Worm (Caenorhabditis elegans) whole organism, early embryonic: Measurements from ENCODE around the gene icl-1.

Source experiments
- B0310.2 ChIP-seq: sonication (generic microtip); optimal IDR thresholded peaks from 2 replicates; lab custom pipeline; 2016; ENCODE audit warnings: mild to moderate bottlenecking, missing genetic modification characterization, missing compliant biosample characterization
- ama-1 ChIP-seq: fragments of 150-350 bp; optimal IDR thresholded peaks from 2 replicates; lab custom pipeline; 2014
- flt-1 ChIP-seq: fragments of 200-800 bp; sonication (Bioruptor generic); IDR thresholded peaks from 2 replicates; pipeline ENCODE4 v1.3.6; 2022; ENCODE audit warnings: missing genetic modification characterization, missing compliant biosample characterization
- hmg-4 ChIP-seq: fragments of 200-800 bp; sonication (Bioruptor generic); optimal IDR thresholded peaks from 2 replicates; lab custom pipeline; 2018; ENCODE audit warnings: mild to moderate bottlenecking, missing genetic modification characterization, missing compliant biosample characterization
- sea-1 ChIP-seq: fragments of 200-800 bp; sonication (Bioruptor generic); conservative IDR thresholded peaks from 2 replicates; pipeline ENCODE4 v1.3.6; 2022; ENCODE audit warnings: missing genetic modification characterization, missing compliant biosample characterization
- tbx-11 ChIP-seq: fragments of 200-800 bp; sonication (Bioruptor generic); IDR thresholded peaks from 2 replicates; pipeline ENCODE4 v1.3.6; 2022; ENCODE audit warnings: missing genetic modification characterization, missing compliant biosample characterization

ce11 chrV:682031-682430 is 45.8 kb downstream of the icl-1 start, which contains the start of gene srx-23:
- TF ChIP-seq ama-1 (no peak), sea-1 (GFP tag; lab: Robert Waterston, UW) (no peak), B0310.2 (tag; lab: Kevin White, UChicago) (no peak), hmg-4 (no peak), flt-1 (GFP tag; lab: Robert Waterston, UW) (no peak), tbx-11 (GFP tag; lab: Robert Waterston, UW) (no peak)
